Fruit fly (Drosophila melanogaster): ENCODE measurements around the gene prt.

- no peak for TF ChIP-seq pan (optimal IDR thresholded peaks at IDR 0.05)
- no peak for TF ChIP-seq ey (GFP tag; optimal IDR thresholded peaks at IDR 0.05)
- no peak for TF ChIP-seq Dfd (GFP tag; optimal IDR thresholded peaks at IDR 0.05)
- TF ChIP-seq brk (GFP tag; optimal IDR thresholded peaks at IDR 0.05): no peak
- no peak for TF ChIP-seq OdsH (GFP tag; optimal IDR thresholded peaks at IDR 0.05)
- TF ChIP-seq Abd-B (GFP tag; optimal IDR thresholded peaks at IDR 0.05): no peak
- no peak for TF ChIP-seq h (GFP tag; optimal IDR thresholded peaks at IDR 0.05)
- no peak for TF ChIP-seq Jra (GFP tag; optimal IDR thresholded peaks at IDR 0.05)
- no peak for TF ChIP-seq N (GFP tag; optimal IDR thresholded peaks at IDR 0.05)
- no peak for TF ChIP-seq GATAd (GFP tag; optimal IDR thresholded peaks at IDR 0.05)
Measured at dm6 chr3R:23737676-23738574, 39.1 kb upstream of the prt start.
